Fruit fly (Drosophila melanogaster) whole organism, embryonic: Measurements from ENCODE around the gene CG18858.
A peak's percentile ranks its signal among the peaks of the same experiment; 100 is the strongest.

Source experiments
- Ada2b ChIP-seq: fragments of 200-800 bp; sonication (Bioruptor generic); IDR thresholded peaks from 2 replicates; pipeline ENCODE4 v1.3.6; 2022; ENCODE audit warnings: missing biosample characterization, missing genetic modification characterization
- Antp ChIP-seq: fragments of 200-800 bp; sonication (Bioruptor generic); optimal IDR thresholded peaks from 3 replicates; lab custom pipeline; 2016; ENCODE audit warnings: missing biosample characterization, missing genetic modification characterization
- CG10147 ChIP-seq: fragments of 200-800 bp; sonication (Bioruptor generic); optimal IDR thresholded peaks from 2 replicates; lab custom pipeline; 2019; ENCODE audit warnings: missing biosample characterization, mild to moderate bottlenecking, missing genetic modification characterization, moderate library complexity
- CG10267 ChIP-seq: fragments of 200-800 bp; sonication (Bioruptor generic); optimal IDR thresholded peaks from 2 replicates; lab custom pipeline; 2018; ENCODE audit warnings: missing biosample characterization, mild to moderate bottlenecking, missing genetic modification characterization, moderate library complexity
- CG10543 ChIP-seq: fragments of 200-800 bp; sonication (Bioruptor generic); optimal IDR thresholded peaks from 3 replicates; lab custom pipeline; 2017; ENCODE audit warnings: missing biosample characterization, mild to moderate bottlenecking, missing genetic modification characterization, moderate library complexity
- CG11456 ChIP-seq: fragments of 200-800 bp; sonication (Bioruptor generic); IDR thresholded peaks from 3 replicates; pipeline ENCODE4 v1.3.6; 2022; ENCODE audit warnings: missing biosample characterization, missing genetic modification characterization
- CG11695 ChIP-seq: fragments of 200-800 bp; sonication (Bioruptor generic); IDR thresholded peaks from 3 replicates; pipeline ENCODE4 v1.3.6; 2022; ENCODE audit warnings: missing biosample characterization, missing genetic modification characterization
- CG14050 ChIP-seq: fragments of 200-800 bp; sonication (Bioruptor generic); IDR thresholded peaks from 3 replicates; pipeline ENCODE4 v1.3.6; 2022; ENCODE audit warnings: missing biosample characterization, missing genetic modification characterization
- CG15601 ChIP-seq: fragments of 200-800 bp; sonication (Bioruptor generic); optimal IDR thresholded peaks from 3 replicates; lab custom pipeline; 2019; ENCODE audit warnings: missing biosample characterization, mild to moderate bottlenecking, missing genetic modification characterization, moderate library complexity
- CG16813 ChIP-seq: fragments of 200-800 bp; sonication (Bioruptor generic); IDR thresholded peaks from 3 replicates; pipeline ENCODE4 v1.3.6; 2022; ENCODE audit warnings: missing biosample characterization, missing genetic modification characterization; ENCODE audit not compliant: partially characterized antibody
- CG17186 ChIP-seq: fragments of 200-800 bp; sonication (Bioruptor generic); optimal IDR thresholded peaks from 3 replicates; lab custom pipeline; 2017; ENCODE audit warnings: missing biosample characterization, missing genetic modification reagents, missing genetic modification characterization
- CG2712 ChIP-seq: fragments of 200-800 bp; optimal IDR thresholded peaks from 3 replicates; lab custom pipeline; 2019; ENCODE audit warnings: missing biosample characterization, mild to moderate bottlenecking, missing genetic modification characterization, moderate library complexity
- CG30403 ChIP-seq: fragments of 200-800 bp; sonication (Bioruptor generic); optimal IDR thresholded peaks from 3 replicates; lab custom pipeline; 2016; ENCODE audit warnings: missing biosample characterization, missing genetic modification characterization
- CG33557 ChIP-seq: fragments of 200-800 bp; sonication (Bioruptor generic); optimal IDR thresholded peaks from 2 replicates; lab custom pipeline; 2019; ENCODE audit warnings: missing biosample characterization, mild to moderate bottlenecking, missing genetic modification characterization, moderate library complexity
- CG3407 ChIP-seq: fragments of 200-800 bp; sonication (Bioruptor generic); optimal IDR thresholded peaks from 2 replicates; lab custom pipeline; 2018; ENCODE audit warnings: missing biosample characterization, mild to moderate bottlenecking, missing genetic modification characterization
- CG4424 ChIP-seq: fragments of 200-800 bp; sonication (Bioruptor generic); optimal IDR thresholded peaks from 3 replicates; lab custom pipeline; 2016; ENCODE audit warnings: missing biosample characterization, missing genetic modification characterization
- CG4820 ChIP-seq: fragments of 200-800 bp; sonication (Bioruptor generic); optimal IDR thresholded peaks from 3 replicates; lab custom pipeline; 2016; ENCODE audit warnings: missing biosample characterization, missing genetic modification characterization
- CG4854 ChIP-seq: fragments of 200-800 bp; sonication (Bioruptor generic); optimal IDR thresholded peaks from 2 replicates; lab custom pipeline; 2016; ENCODE audit warnings: missing biosample characterization, missing genetic modification characterization, inconsistent platforms
- CG6175 ChIP-seq: fragments of 200-800 bp; sonication (Bioruptor generic); IDR thresholded peaks from 3 replicates; pipeline ENCODE4 v1.3.6; 2022; ENCODE audit warnings: missing biosample characterization, missing genetic modification characterization
- CG6689 ChIP-seq: fragments of 200-800 bp; sonication (Bioruptor generic); IDR thresholded peaks from 2 replicates; pipeline ENCODE4 v1.3.6; 2022; ENCODE audit warnings: missing biosample characterization, missing genetic modification characterization
- CG6854 ChIP-seq: fragments of 200-800 bp; sonication (Bioruptor generic); optimal IDR thresholded peaks from 3 replicates; lab custom pipeline; 2017; ENCODE audit warnings: missing biosample characterization, mild to moderate bottlenecking, missing genetic modification characterization
- CG7928 ChIP-seq: fragments of 200-800 bp; sonication (Bioruptor generic); optimal IDR thresholded peaks from 2 replicates; lab custom pipeline; 2017; ENCODE audit warnings: missing biosample characterization, mild to moderate bottlenecking, missing genetic modification characterization
- CG7987 ChIP-seq: fragments of 200-800 bp; sonication (Bioruptor generic); optimal IDR thresholded peaks from 2 replicates; lab custom pipeline; 2018; ENCODE audit warnings: missing biosample characterization, mild to moderate bottlenecking, missing genetic modification characterization, moderate library complexity
- CG8478 ChIP-seq: fragments of >200 bp; optimal IDR thresholded peaks from 2 replicates; lab custom pipeline; 2018
- CG9437 ChIP-seq: fragments of 200-800 bp; sonication (Bioruptor generic); optimal IDR thresholded peaks from 2 replicates; lab custom pipeline; 2018; ENCODE audit warnings: missing biosample characterization, mild to moderate bottlenecking, missing genetic modification characterization
- CG9727 ChIP-seq: fragments of 200-800 bp; sonication (Bioruptor generic); optimal IDR thresholded peaks from 3 replicates; lab custom pipeline; 2017; ENCODE audit warnings: missing biosample characterization, mild to moderate bottlenecking, missing genetic modification characterization
- Gug ChIP-seq: fragments of 200-800 bp; sonication (Bioruptor generic); IDR thresholded peaks from 4 replicates; pipeline ENCODE4 v1.3.6; 2022; ENCODE audit warnings: missing biosample characterization, missing genetic modification characterization
- Oaz ChIP-seq: fragments of 200-800 bp; sonication (Bioruptor generic); IDR thresholded peaks from 2 replicates; pipeline ENCODE4 v1.3.6; 2022; ENCODE audit warnings: missing biosample characterization, missing genetic modification characterization
- Ptx1 ChIP-seq: fragments of 200-800 bp; sonication (Bioruptor generic); IDR thresholded peaks from 2 replicates; pipeline ENCODE4 v1.3.6; 2022; ENCODE audit warnings: missing biosample characterization, missing genetic modification characterization
- TFAM ChIP-seq: fragments of 200-800 bp; sonication (Bioruptor generic); optimal IDR thresholded peaks from 2 replicates; lab custom pipeline; 2017; ENCODE audit warnings: missing biosample characterization, missing genetic modification characterization, inconsistent platforms
- ac ChIP-seq: fragments of 200-800 bp; sonication (Bioruptor generic); optimal IDR thresholded peaks from 3 replicates; lab custom pipeline; 2017; ENCODE audit warnings: missing biosample characterization, mild to moderate bottlenecking, missing genetic modification characterization
- btn ChIP-seq: fragments of 200-800 bp; sonication (Bioruptor generic); optimal IDR thresholded peaks from 2 replicates; lab custom pipeline; 2016; ENCODE audit warnings: missing biosample characterization, missing genetic modification characterization
- cg ChIP-seq: fragments of 200-800 bp; sonication (Bioruptor generic); optimal IDR thresholded peaks from 3 replicates; lab custom pipeline; 2019; ENCODE audit warnings: missing biosample characterization, mild to moderate bottlenecking, missing genetic modification characterization, moderate library complexity
- dmrt99B ChIP-seq: fragments of 200-800 bp; sonication (Bioruptor generic); optimal IDR thresholded peaks from 2 replicates; lab custom pipeline; 2018; ENCODE audit warnings: missing biosample characterization, mild to moderate bottlenecking, missing genetic modification characterization, moderate library complexity
- dpn ChIP-seq, 2 experiments: fragments of 200-800 bp; sonication (Bioruptor generic); optimal IDR thresholded peaks; 3 replicates each; lab custom pipeline; 2016; ENCODE audit warnings: missing biosample characterization in 2 of 2, missing genetic modification characterization in 2 of 2
- gcm2 ChIP-seq: fragments of 200-800 bp; sonication (Bioruptor generic); optimal IDR thresholded peaks from 2 replicates; lab custom pipeline; 2016; ENCODE audit warnings: missing biosample characterization, missing genetic modification characterization
- gsb ChIP-seq: fragments of 200-800 bp; sonication (Bioruptor generic); IDR thresholded peaks from 2 replicates; pipeline ENCODE4 v1.3.6; 2022; ENCODE audit warnings: missing biosample characterization, missing genetic modification characterization
- h ChIP-seq: fragments of >200 bp; optimal IDR thresholded peaks from 2 replicates; lab custom pipeline; 2017
- hbn ChIP-seq: fragments of 200-800 bp; sonication (Bioruptor generic); IDR thresholded peaks from 2 replicates; pipeline ENCODE4 v1.3.6; 2022; ENCODE audit warnings: missing biosample characterization, missing genetic modification characterization; ENCODE audit not compliant: partially characterized antibody
- jing ChIP-seq: fragments of 200-800 bp; sonication (Bioruptor generic); optimal IDR thresholded peaks from 2 replicates; lab custom pipeline; 2018; ENCODE audit warnings: missing biosample characterization, mild to moderate bottlenecking, missing genetic modification characterization
- oc ChIP-seq: fragments of 200-800 bp; sonication (Bioruptor generic); optimal IDR thresholded peaks from 2 replicates; lab custom pipeline; 2018; ENCODE audit warnings: missing biosample characterization, mild to moderate bottlenecking, missing genetic modification characterization, moderate library complexity
- org-1 ChIP-seq: fragments of 200-800 bp; sonication (Bioruptor generic); optimal IDR thresholded peaks from 2 replicates; lab custom pipeline; 2017; ENCODE audit warnings: missing biosample characterization, missing genetic modification characterization
- p53 ChIP-seq: fragments of 200-800 bp; sonication (Bioruptor generic); optimal IDR thresholded peaks from 2 replicates; lab custom pipeline; 2016; ENCODE audit warnings: missing biosample characterization, missing genetic modification characterization
- peb ChIP-seq: fragments of 200-800 bp; sonication (Bioruptor generic); IDR thresholded peaks from 2 replicates; pipeline ENCODE4 v1.3.6; 2022; ENCODE audit warnings: missing biosample characterization, missing genetic modification characterization
- pho ChIP-seq: fragments of 200-800 bp; sonication (Bioruptor generic); optimal IDR thresholded peaks from 2 replicates; lab custom pipeline; 2016; ENCODE audit warnings: missing biosample characterization, missing genetic modification characterization
- pros ChIP-seq: fragments of 200-800 bp; sonication (Bioruptor generic); optimal IDR thresholded peaks from 3 replicates; lab custom pipeline; 2019; ENCODE audit warnings: missing biosample characterization, mild to moderate bottlenecking, missing genetic modification characterization, moderate library complexity
- repo ChIP-seq: fragments of 200-800 bp; sonication (Bioruptor generic); optimal IDR thresholded peaks from 2 replicates; lab custom pipeline; 2016; ENCODE audit warnings: missing biosample characterization, missing genetic modification characterization
- sens ChIP-seq: fragments of 200-800 bp; sonication (Bioruptor generic); peaks from one replicate; lab custom pipeline; 2016; ENCODE audit warnings: missing biosample characterization, missing genetic modification characterization
- zfh1 ChIP-seq: fragments of 200-800 bp; sonication (Bioruptor generic); IDR thresholded peaks from 3 replicates; pipeline ENCODE4 v1.3.6; 2022; ENCODE audit warnings: missing biosample characterization, missing genetic modification characterization

Gene CG18858

DNA sequence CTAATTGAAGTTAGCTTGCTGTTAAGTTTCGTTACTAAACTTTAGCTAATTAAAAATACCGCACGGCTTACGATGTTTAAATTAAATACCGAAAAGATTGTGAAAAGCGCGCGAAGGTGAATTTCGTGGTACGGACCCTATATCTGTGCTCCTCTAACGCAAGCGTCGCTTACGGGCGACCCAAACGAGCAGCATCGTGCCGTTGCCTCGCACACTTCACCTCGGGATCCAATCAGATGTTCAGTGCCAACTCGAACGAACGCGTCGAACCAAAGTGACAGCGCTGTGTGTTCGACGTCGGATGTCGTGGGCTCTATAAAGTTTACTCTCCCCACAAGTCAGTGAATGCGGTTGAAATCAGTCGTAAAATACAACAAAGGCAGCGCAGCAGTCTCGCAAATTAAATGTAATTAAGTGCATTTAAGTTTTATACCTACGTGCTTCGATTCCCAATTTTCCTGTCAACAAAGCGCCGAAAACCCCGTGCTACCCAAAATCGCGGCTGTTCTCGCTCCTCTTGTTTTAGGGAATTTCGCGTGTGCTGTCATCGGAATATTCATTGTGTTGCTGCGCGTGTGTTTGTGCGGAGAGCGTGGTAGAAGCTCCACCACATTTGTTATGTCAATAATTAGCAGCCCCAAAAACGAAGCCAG, 30.0 kb downstream of the CG18858 start (continued):
- no peak for TF ChIP-seq CG8478 (lab: Kevin White, UChicago)
- no peak for TF ChIP-seq CG15601
- TF ChIP-seq, all 482 proteins: peak for 83

DNA sequence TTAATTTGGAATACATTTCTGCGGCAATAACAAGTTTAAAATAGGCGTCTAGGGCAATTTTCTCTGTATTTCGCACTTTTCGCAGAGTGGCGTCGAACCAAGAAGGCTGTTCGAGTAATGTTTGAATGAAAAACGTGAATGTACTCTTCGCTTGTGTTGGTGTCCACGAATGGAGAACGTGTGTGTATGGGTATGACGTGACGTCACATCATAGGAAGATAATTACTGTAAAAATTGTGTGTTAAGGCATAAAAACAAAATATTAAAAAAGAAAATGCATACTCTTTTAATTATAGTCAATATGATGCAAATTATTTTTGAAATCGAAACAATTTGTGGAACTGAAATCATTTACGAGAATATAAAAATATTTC, 30.5 kb downstream of the CG18858 start:
- peak; percentile 26; the same call in 1 of the 2 replicates for TF ChIP-seq CG6689 (GFP tag; lab: Robert Waterston, UW)
- TF ChIP-seq CG9727 (GFP tag; lab: Kevin White, UChicago): no peak
- TF ChIP-seq Ada2b (GFP tag; lab: Robert Waterston, UW): no peak; the same call in 1 of the 2 replicates
- TF ChIP-seq CG4820 (GFP tag; lab: Kevin White, UChicago): no peak
- TF ChIP-seq cg (GFP tag; lab: Kevin White, UChicago): peak; percentile 38
- no peak for TF ChIP-seq CG33557 (GFP tag; lab: Kevin White, UChicago)
- TF ChIP-seq sens (GFP tag; lab: Kevin White, UChicago): peak; percentile 85
- peak; percentile 13 for TF ChIP-seq CG2712 (tag; lab: Kevin White, UChicago)
- TF ChIP-seq CG9437 (GFP tag; lab: Kevin White, UChicago): peak; percentile 50
- no peak for TF ChIP-seq gsb
- no peak for TF ChIP-seq CG10267 (tag; lab: Kevin White, UChicago)
- no peak for TF ChIP-seq Oaz (GFP tag; lab: Robert Waterston, UW)
- no peak for TF ChIP-seq Gug (GFP tag; lab: Robert Waterston, UW)
- TF ChIP-seq CG11695: no peak

DNA sequence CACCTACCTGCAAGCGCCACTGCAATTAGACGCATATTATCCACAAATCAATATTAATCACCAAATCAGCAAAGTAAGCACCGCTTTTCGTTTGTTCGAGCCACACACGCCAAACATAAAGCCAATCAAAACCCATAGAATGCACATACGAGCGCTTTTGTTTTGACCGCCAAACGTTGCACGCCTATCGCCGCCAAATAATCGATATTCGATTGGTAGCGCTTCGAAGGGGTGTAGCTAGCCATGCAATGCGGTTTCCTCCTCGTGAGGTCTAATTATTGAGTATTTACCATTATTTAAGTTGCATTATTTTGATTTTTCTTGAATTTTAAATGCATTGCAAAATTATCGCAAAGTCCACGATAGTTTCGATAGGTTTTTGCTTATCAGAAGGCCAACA, 31.5 kb downstream of the CG18858 start:
- TF ChIP-seq h (lab: Kevin White, UChicago) (no peak), repo (GFP tag; lab: Kevin White, UChicago) (no peak), CG3407 (GFP tag; lab: Kevin White, UChicago) (no peak), dmrt99B (tag; lab: Kevin White, UChicago) (no peak), CG6175 (GFP tag; lab: Robert Waterston, UW) (0 out of 3 replicates have a peak, but pooled peaks have one; percentile 13), p53 (GFP tag; lab: Kevin White, UChicago) (no peak), gcm2 (GFP tag; lab: Kevin White, UChicago) (no peak), CG10147 (no peak), org-1 (GFP tag; lab: Kevin White, UChicago) (no peak), CG16813 (GFP tag; lab: Robert Waterston, UW) (peak; percentile 73), CG4424 (no peak), CG10543 (GFP tag; lab: Kevin White, UChicago) (no peak), dpn (GFP tag; optimal IDR thresholded peaks at IDR 0.05; lab: Kevin White, UChicago) (no peak), btn (GFP tag; lab: Kevin White, UChicago) (no peak), CG6854 (no peak), ac (GFP tag; lab: Kevin White, UChicago) (no peak), Ptx1 (GFP tag; lab: Robert Waterston, UW) (no peak), jing (no peak), pros (GFP tag; lab: Kevin White, UChicago) (no peak), CG4854 (GFP tag; lab: Kevin White, UChicago) (no peak), oc (tag; lab: Kevin White, UChicago) (no peak), CG14050 (no peak), peb (GFP tag; lab: Robert Waterston, UW) (no peak), CG11456 (no peak), pho (no peak), CG17186 (GFP tag; lab: Kevin White, UChicago) (no peak), CG7928 (GFP tag; lab: Kevin White, UChicago) (no peak), TFAM (no peak), Antp (no peak), zfh1 (GFP tag; lab: Robert Waterston, UW) (no peak), hbn (GFP tag; lab: Robert Waterston, UW) (peak; percentile 51; the same call in 1 of the 2 replicates), CG30403 (no peak), CG7987 (no peak)
